Fruit fly (Drosophila melanogaster): ENCODE results near the gene Wsck.

Wsck gene

DNA sequence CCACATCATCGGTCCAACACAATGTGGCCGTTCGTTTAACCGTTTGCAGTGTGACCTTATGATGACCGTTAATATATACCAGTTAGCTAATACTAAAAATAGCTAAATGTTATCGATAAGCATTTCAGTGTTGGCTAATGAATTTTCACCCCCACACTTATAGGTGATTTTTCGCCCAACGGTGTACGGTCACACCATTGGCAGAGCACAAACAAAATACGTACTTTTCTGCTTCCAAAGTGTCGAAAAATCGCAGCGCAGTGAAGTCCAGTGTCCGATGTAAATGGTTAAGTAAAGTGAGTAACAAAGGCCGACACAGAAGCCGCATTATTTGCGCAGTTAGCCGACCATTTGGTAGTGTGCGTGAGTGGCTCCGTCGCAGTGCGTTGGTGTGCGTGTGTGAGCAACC lies 4.4 kb downstream of the Wsck start, which contains the start of the genes Syx18 and atl:
TSS of gene Syx18 (minus strand) at position 46 of the 409 bp plus-strand sequence.
TSS of gene atl (plus strand) at position 155 of the 409 bp plus-strand sequence.
- TF ChIP-seq CTCF (optimal IDR thresholded peaks at IDR 0.05): peak; percentile 2 to 4
- TF ChIP-seq CG8478 (optimal IDR thresholded peaks at IDR 0.05): no peak

DNA sequence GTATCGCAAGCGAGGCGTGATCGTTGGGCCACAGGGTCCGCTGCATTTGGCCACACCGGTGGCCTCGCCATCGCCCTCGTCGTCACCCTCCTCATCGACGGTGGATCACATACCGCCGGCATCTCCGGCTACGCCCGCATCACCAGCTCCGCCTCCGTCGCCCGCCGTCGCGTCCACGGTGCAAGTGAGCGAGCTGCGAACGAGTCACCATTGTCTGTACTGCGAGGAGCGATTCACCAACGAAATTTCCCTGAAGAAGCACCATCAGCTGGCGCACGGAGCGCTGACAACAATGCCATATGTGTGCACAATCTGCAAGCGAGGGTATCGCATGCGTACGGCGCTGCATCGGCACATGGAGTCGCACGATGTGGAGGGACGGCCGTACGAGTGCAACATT lies 9.3 kb downstream of the Wsck start:
- TF ChIP-seq CTCF (optimal IDR thresholded peaks at IDR 0.05) (no peak), CG8478 (optimal IDR thresholded peaks at IDR 0.05) (no peak)

DNA sequence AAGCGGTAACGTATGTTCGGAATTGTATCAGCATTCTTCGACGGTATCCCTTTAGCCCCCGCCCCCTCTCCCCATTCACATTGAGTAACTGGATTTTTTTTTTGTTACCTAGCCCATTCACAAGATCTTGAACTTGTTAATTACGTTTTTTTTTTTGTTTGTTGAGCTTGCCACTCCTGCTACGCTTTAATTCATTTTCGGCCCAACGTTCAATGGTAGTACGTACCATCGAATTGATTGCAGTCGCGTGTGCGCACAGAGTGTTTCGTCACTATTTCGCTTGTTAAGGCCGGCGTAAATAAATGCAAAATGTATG lies 15.2 kb downstream of the Wsck start:
- no peak for TF ChIP-seq CG8478 (optimal IDR thresholded peaks at IDR 0.05)

DNA sequence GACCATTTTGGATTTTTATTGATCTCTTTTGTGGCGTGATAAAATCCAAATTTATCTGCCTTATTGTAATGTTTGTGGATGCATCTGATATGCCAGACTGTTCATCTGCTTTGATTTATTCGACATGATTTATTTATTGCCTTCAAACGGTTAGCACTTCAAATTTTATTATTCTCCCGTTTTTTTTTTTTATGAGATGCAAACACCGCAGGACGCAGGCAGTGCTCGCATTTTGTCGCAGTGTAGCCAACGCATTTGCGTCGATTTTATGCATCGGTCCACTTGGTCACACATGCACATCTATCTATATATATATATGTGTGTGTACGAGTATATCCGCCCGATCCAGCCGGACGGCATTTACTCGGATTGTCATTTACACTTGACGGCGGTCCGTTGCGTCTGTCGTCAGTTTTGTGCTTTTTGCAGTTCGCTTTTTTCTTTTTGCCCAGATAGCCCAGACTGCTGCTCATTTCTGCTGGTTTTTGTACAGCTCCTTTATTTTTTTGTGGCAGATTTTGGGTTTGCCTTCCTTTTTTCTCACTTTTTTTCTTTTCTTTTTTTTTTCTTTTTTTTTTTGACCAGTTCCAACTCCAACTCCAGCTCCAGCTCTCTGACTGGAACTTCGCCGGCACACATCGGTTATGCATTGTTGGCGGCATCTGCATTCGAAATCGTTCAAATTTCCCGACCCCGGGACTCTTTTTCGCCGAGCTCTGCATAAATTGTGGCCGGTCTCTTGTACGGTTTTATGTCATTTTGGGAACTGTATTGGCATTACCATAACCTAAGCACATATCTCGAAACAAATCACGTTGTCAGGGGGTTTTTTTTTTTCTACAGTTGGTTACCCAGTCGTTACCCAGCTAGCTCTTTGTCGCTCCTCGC lies 15.8 kb downstream of the Wsck start:
- TF ChIP-seq CTCF (optimal IDR thresholded peaks at IDR 0.05) (no peak), CG8478 (optimal IDR thresholded peaks at IDR 0.05) (no peak)

DNA sequence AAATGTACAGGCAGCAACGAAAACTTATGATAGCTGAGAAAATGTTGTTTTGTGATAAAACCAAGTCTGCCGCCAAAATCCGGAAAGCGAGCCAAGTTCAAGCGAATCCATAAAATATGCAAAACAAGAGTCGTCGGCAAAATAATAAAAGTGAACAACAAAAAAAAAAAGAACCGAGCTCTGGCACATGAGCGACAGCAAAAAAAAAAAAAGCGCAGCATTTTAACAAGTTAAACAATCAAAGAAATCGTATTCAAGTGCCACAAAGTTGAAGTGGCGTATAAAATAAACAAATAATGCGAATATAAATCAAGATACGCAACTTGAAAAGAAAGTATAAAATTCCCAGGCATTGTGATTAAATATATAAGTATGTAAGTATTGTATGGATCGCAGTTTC lies 21.6 kb downstream of the Wsck start:
- TF ChIP-seq CG8478 (optimal IDR thresholded peaks at IDR 0.05) (no peak), CTCF (optimal IDR thresholded peaks at IDR 0.05) (no peak)

DNA sequence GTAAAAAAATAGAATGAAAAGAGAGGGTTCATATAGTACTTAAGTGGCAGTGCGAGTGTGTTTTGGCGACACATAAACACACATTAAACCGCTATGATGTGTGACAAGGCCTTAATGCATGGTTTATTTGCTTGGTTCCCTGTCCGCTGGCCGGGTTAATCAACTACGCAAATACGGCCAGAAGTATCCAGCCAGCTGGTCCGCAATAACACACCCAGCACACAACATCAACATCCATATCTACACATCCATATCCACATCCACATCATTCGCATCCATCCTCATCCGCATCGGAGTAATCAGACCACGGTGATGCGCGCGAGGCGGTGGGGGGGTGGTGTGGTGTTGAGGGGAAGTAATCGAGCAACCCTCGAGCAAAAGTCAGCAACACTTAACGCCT lies 23.0 kb downstream of the Wsck start:
- TF ChIP-seq CTCF (optimal IDR thresholded peaks at IDR 0.05) (no peak), CG8478 (optimal IDR thresholded peaks at IDR 0.05) (no peak)

DNA sequence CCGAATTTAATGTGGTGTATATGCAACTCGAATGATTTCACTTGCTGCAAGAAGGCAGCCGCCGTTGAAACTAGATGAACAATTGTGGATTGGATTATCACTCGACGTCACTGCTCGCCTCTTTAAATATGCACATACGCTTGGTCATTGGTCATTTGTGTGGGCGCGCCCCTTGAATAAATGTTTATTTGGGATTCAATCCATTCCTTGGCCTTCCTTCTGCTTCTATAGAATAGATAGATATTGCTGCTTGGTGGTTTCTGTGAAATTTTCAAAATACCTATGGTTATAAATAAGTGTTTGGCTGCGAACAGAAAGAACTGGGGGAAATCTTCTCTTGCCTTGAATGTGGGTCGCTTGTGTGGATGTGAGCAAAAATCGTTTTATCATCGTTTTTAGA lies 25.7 kb downstream of the Wsck start:
- no peak for TF ChIP-seq CG8478 (optimal IDR thresholded peaks at IDR 0.05)
- TF ChIP-seq CTCF (optimal IDR thresholded peaks at IDR 0.05): no peak

DNA sequence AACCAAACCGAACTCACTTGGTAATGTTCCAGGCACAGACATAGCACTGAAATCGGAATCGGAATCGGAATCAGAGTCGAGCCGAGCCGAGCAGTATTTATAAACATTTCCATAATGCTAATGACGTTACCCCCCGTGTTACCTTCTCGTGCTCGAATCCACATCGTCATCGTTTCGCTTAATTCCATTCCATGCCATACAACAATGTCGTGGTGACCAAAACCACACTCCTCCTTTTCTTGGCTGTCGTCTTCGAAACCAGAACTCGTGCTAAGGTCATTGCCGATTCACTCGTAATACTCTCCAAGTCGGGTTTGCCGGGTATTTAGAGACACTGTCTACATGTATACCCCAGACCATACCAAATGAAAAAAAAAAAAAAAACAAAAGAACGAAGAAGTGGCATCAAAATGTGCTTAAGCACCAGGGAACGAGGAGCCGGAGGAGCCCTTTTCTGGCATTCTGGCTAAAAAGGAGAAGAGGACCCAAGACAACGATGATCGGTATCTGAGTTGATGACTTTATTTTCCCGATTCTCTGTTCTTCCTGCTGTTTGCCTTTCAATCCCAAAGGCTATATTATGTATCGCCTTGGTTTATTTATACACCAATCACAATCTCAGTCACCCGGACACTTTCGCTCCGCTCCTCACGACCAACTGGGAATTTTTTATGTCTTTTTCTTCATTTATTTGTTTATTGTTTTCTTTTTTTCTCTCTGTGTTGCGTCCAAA lies 26.3 kb downstream of the Wsck start:
- TF ChIP-seq CG8478 (optimal IDR thresholded peaks at IDR 0.05) (no peak), CTCF (optimal IDR thresholded peaks at IDR 0.05) (no peak)

DNA sequence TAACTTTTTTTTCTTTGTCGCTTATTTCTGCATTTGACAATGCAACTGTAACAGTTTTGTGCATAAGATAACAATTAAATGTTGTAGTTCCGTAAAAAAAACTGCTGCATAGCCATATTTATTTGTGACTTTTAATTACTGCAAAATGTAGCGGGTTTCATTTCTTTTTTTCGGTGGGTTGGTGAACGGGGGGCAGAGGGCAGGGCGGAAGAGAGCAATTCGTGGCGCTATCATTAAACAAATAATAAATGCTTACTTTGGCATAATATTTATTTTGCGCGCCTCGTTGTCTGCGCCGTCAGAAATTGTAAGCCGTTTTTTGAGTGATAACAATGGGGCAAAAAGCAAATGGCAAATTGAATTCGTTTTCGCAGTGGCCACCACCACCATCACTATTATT lies 28.8 kb downstream of the Wsck start:
- no peak for TF ChIP-seq CTCF (optimal IDR thresholded peaks at IDR 0.05)
- TF ChIP-seq CG8478 (optimal IDR thresholded peaks at IDR 0.05): no peak

DNA sequence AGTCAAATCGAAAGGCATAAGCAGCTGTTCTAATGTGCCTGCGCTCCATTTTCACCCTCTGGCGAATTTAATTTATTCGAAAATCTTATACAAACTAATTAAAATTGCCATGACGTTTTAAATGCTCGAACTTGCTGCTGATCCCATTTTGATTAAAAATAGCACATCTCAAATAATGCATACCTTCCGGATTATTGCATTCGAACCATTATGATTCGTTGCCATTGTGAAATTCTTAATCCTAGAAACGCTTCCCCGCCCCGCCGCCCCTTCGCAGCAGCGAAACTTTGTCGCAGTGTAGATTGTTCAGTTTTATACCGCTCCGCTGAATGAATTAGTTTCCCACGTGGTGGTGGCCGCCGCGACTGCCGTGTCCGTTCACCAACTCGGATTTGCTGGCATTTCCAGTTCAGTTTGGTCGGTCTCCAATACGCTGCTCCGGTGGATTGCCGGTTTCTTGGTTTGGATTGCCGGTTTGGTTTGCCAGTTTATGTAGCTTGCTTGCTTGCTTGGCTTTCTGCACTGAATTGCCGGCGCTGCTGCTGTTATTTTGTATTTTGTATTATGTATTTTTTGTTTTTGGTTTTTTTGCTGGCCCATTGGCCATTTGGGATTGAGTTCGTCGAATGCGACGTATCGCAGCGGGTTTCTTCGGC lies 31.2 kb downstream of the Wsck start:
- TF ChIP-seq CTCF (optimal IDR thresholded peaks at IDR 0.05) (no peak), CG8478 (optimal IDR thresholded peaks at IDR 0.05) (no peak)

DNA sequence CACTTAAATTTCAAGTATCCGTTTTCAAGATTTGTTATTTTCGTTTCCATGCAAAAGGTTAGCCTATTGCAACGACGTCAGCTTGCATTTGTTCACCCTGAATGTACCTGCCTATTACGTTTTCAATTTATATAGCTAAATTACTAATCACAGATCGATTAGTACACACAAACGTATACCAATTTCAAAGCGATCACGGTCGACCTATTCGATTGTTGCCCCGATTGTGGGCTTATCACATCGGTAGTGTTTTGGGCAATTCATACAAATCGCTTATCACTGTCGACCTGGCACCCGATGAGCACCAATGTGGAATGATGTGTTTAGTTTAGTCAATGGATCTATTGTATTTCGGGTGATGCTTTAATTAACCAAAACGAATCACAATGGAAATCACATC lies 33.0 kb downstream of the Wsck start:
- no peak for TF ChIP-seq CG8478 (optimal IDR thresholded peaks at IDR 0.05)
- TF ChIP-seq CTCF (optimal IDR thresholded peaks at IDR 0.05): no peak

DNA sequence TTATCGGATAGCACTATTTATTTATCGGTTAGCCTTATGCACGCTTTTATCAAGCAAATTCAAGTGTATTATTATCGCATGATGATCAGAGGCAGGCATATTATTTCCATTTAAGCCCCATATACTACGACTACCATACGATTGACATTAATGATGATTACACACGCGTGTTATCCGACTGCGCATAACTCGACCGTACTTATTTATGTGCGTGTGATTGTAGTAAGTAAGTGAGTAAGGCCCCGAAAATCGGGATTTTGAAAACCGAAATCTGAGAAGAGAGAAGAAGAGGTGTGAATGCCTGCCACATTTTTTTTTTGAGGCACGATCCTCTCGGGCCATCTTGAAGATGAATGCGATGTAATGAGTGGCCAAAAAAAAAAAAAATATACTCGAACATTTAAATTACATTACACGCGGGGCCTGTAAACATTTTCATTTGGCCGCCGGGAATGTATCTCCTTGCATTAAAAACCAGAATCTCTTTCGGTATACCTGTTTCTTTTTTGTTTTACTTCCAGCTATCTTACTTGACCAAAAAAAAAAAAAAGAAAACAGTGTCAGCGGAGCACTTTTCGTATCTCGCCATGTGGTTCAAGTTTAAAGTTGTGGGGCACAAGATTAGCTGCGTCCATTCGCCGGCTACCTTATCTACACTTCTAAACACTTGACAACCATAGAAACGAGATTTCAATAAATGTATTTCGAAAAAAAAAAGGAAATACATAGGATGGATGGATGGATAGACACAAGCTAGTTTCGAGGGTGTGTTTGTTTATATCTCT lies 34.4 kb downstream of the Wsck start:
- no peak for TF ChIP-seq CTCF (optimal IDR thresholded peaks at IDR 0.05)
- no peak for TF ChIP-seq CG8478 (optimal IDR thresholded peaks at IDR 0.05)

DNA sequence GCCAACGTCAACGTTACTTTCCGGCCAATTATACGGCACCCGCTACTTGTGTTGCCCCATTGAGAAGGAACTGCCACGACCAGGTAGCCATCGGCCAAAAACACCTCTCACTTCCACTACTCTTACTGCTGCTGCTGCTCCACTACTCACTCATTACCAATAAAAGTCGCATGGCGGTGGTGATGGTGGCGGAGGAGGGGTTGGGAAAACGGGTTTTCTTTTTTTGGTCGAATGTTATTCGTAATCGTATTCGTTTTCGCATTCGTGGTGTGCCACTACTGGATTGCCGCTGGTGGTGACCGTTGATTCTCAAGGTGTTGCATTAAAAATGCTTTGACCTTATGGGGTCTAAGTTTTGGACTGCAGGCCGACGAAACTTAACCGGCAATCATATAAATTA lies 36.1 kb downstream of the Wsck start:
- TF ChIP-seq CTCF (optimal IDR thresholded peaks at IDR 0.05) (no peak), CG8478 (optimal IDR thresholded peaks at IDR 0.05) (no peak)

DNA sequence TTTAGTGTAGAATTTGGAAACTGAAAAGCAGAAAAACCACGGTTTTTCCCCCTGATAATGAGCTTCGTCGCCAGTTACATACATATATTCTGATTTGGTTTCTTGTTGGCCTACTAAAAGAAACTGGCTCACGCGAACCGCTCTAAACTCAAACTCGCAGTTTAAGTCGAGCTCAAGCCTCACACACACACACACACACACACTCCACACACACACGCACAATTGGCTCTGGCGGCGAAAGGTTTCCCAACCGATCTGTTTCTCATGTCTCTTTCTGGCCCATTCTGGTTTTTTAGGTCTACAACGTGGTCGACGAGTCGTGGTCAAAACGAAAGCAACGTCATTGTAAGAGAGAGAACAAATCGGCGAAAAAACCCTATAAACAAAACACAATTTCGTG lies 39.6 kb downstream of the Wsck start:
- no peak for TF ChIP-seq CG8478 (optimal IDR thresholded peaks at IDR 0.05)
- TF ChIP-seq CTCF (optimal IDR thresholded peaks at IDR 0.05): no peak

All from S2 (cell line).